Worm (Caenorhabditis elegans) whole organism, L4 larva: Measurements from ENCODE around the gene srr-4.

Experiments used
- F10B5.3 ChIP-seq: sonication (generic microtip); optimal IDR thresholded peaks from 2 replicates; lab custom pipeline; 2016; ENCODE audit warnings: mild to moderate bottlenecking, missing genetic modification characterization, missing compliant biosample characterization
- F26F4.8 ChIP-seq: fragments of 200-800 bp; sonication (Bioruptor generic); conservative IDR thresholded peaks from 2 replicates; pipeline ENCODE4 v1.3.6; 2022; ENCODE audit warnings: missing genetic modification characterization, missing compliant biosample characterization
- F37D6.2 ChIP-seq: sonication (generic microtip); optimal IDR thresholded peaks from 2 replicates; lab custom pipeline; 2016; ENCODE audit warnings: mild to moderate bottlenecking, missing genetic modification characterization, missing compliant biosample characterization
- F44E2.7 ChIP-seq: fragments of 200-800 bp; sonication (Bioruptor generic); IDR thresholded peaks from 2 replicates; pipeline ENCODE4 v2.1.2; 2022; ENCODE audit warnings: missing genetic modification characterization, missing compliant biosample characterization
- T20F7.1 ChIP-seq: fragments of 200-800 bp; sonication (Bioruptor generic); optimal IDR thresholded peaks from 2 replicates; lab custom pipeline; 2018; ENCODE audit warnings: mild to moderate bottlenecking, missing genetic modification characterization, missing compliant biosample characterization
- aha-1 ChIP-seq: fragments of 150-350 bp; peaks from one replicate; lab custom pipeline; 2014; ENCODE audit warnings: missing biosample characterization, missing genetic modification characterization
- ceh-32 ChIP-seq: sonication (generic microtip); optimal IDR thresholded peaks from 2 replicates; lab custom pipeline; 2016; ENCODE audit warnings: mild to moderate bottlenecking, missing genetic modification characterization, missing compliant biosample characterization; ENCODE audit not compliant: poor library complexity
- ceh-44 ChIP-seq: fragments of 200-800 bp; sonication (Bioruptor generic); IDR thresholded peaks from 2 replicates; pipeline ENCODE4 v1.3.6; 2022; ENCODE audit warnings: missing genetic modification reagents, missing genetic modification characterization, missing compliant biosample characterization
- daf-16 ChIP-seq, 3 experiments: sonication (generic microtip); optimal IDR thresholded peaks; 2 replicates each; lab custom pipeline; 2016 to 2017; ENCODE audit warnings: missing genetic modification characterization in 3 of 3, missing genetic modification reagents in 3 of 3, mild to moderate bottlenecking in 2 of 3, missing compliant biosample characterization in 2 of 3, missing biosample characterization in 1 of 3, moderate library complexity in 1 of 3
- daf-8 ChIP-seq: fragments of 200-800 bp; sonication (Bioruptor generic); IDR thresholded peaks from 2 replicates; pipeline ENCODE4 v1.3.6; 2022; ENCODE audit warnings: missing genetic modification characterization, missing compliant biosample characterization
- dmd-6 ChIP-seq: fragments of 200-800 bp; sonication (Bioruptor generic); IDR thresholded peaks from 2 replicates; pipeline ENCODE4 v1.3.6; 2022; ENCODE audit warnings: missing genetic modification reagents, missing genetic modification characterization, missing compliant biosample characterization
- dve-1 ChIP-seq: sonication (generic microtip); optimal IDR thresholded peaks from 2 replicates; lab custom pipeline; 2017; ENCODE audit warnings: antibody characterized with exemption, mild to moderate bottlenecking, missing genetic modification characterization, missing compliant biosample characterization; ENCODE audit not compliant: insufficient read depth
- gei-8 ChIP-seq: fragments of 200-800 bp; sonication (Bioruptor generic); optimal IDR thresholded peaks from 2 replicates; lab custom pipeline; 2018; ENCODE audit warnings: mild to moderate bottlenecking, missing genetic modification characterization, missing compliant biosample characterization
- hif-1 ChIP-seq, 2 experiments: sonication (generic microtip); optimal IDR thresholded peaks; 2 replicates each; lab custom pipeline; 2016 to 2017; ENCODE audit warnings: missing compliant biosample characterization in 2 of 2, missing genetic modification characterization in 2 of 2, missing genetic modification reagents in 2 of 2, missing genotype in 2 of 2, mild to moderate bottlenecking in 1 of 2
- hlh-11 ChIP-seq: fragments of 200-800 bp; sonication (Bioruptor generic); optimal IDR thresholded peaks from 2 replicates; lab custom pipeline; 2018; ENCODE audit warnings: mild to moderate bottlenecking, missing genetic modification characterization, missing compliant biosample characterization
- hlh-30 ChIP-seq: sonication (generic microtip); optimal IDR thresholded peaks from 2 replicates; lab custom pipeline; 2017; ENCODE audit warnings: antibody characterized with exemption, mild to moderate bottlenecking, missing genetic modification characterization, missing compliant biosample characterization; ENCODE audit not compliant: insufficient read depth
- hmg-1.1 ChIP-seq: fragments of 200-800 bp; sonication (Bioruptor generic); IDR thresholded peaks from 2 replicates; pipeline ENCODE4 v1.3.6; 2022; ENCODE audit warnings: missing genetic modification reagents, missing genetic modification characterization, missing compliant biosample characterization
- lin-1 ChIP-seq: fragments of 200-800 bp; sonication (Bioruptor generic); IDR thresholded peaks from 2 replicates; pipeline ENCODE4 v1.3.6; 2022; ENCODE audit warnings: missing genetic modification reagents, missing genetic modification characterization, missing compliant biosample characterization
- lin-13 ChIP-seq: fragments of 150-350 bp; optimal IDR thresholded peaks from 2 replicates; lab custom pipeline; 2014; ENCODE audit warnings: missing biosample characterization, missing genetic modification reagents, missing genetic modification characterization
- lin-15B ChIP-seq: fragments of 150-350 bp; sonication (generic microtip); optimal IDR thresholded peaks from 3 replicates; lab custom pipeline; 2014; ENCODE audit warnings: missing biosample characterization, missing genetic modification characterization
- lin-29 ChIP-seq: fragments of 200-800 bp; sonication (Bioruptor generic); IDR thresholded peaks from 2 replicates; pipeline ENCODE4 v1.3.6; 2022; ENCODE audit warnings: missing genetic modification reagents, missing genetic modification characterization, missing compliant biosample characterization
- mdl-1 ChIP-seq, 2 experiments: fragments of 150-350 bp in 1 of 2; sonication (generic microtip) in 1 of 2; optimal IDR thresholded peaks; 2 replicates each; lab custom pipeline; 2014 to 2017; ENCODE audit warnings: missing biosample characterization in 2 of 2, missing genetic modification characterization in 2 of 2
- mep-1 ChIP-seq: fragments of 150-350 bp; sonication (generic microtip); optimal IDR thresholded peaks from 3 replicates; lab custom pipeline; 2014; ENCODE audit warnings: missing biosample characterization, missing genetic modification characterization
- mes-2 ChIP-seq: sonication (generic microtip); optimal IDR thresholded peaks from 2 replicates; lab custom pipeline; 2016; ENCODE audit warnings: missing genotype, mild to moderate bottlenecking, missing genetic modification characterization, missing compliant biosample characterization; ENCODE audit not compliant: poor library complexity, severe bottlenecking
- mxl-3 ChIP-seq: fragments of 200-800 bp; sonication (Bioruptor generic); optimal IDR thresholded peaks from 2 replicates; lab custom pipeline; 2018; ENCODE audit warnings: mild to moderate bottlenecking, missing genetic modification characterization, missing compliant biosample characterization
- nhr-102 ChIP-seq: sonication (generic microtip); optimal IDR thresholded peaks from 2 replicates; lab custom pipeline; 2016; ENCODE audit warnings: mild to moderate bottlenecking, missing genetic modification characterization, moderate library complexity, missing compliant biosample characterization
- nhr-11 ChIP-seq: fragments of 150-350 bp; optimal IDR thresholded peaks from 2 replicates; lab custom pipeline; 2014; ENCODE audit warnings: missing biosample characterization, missing genetic modification characterization
- nhr-25 ChIP-seq: sonication (generic microtip); optimal IDR thresholded peaks from 2 replicates; lab custom pipeline; 2017; ENCODE audit warnings: missing genetic modification characterization, mild to moderate bottlenecking, missing compliant biosample characterization, antibody characterized with exemption, moderate library complexity, borderline replicate concordance; ENCODE audit not compliant: insufficient read depth
- nhr-28 ChIP-seq: fragments of 150-350 bp; optimal IDR thresholded peaks from 2 replicates; lab custom pipeline; 2014; ENCODE audit warnings: missing biosample characterization, missing genetic modification characterization
- nhr-41 ChIP-seq: fragments of 200-800 bp; sonication (Bioruptor generic); IDR thresholded peaks from 2 replicates; pipeline ENCODE4 v1.3.6; 2022; ENCODE audit warnings: missing genetic modification reagents, missing genetic modification characterization, missing compliant biosample characterization
- nhr-48 ChIP-seq: sonication (generic microtip); optimal IDR thresholded peaks from 2 replicates; lab custom pipeline; 2016; ENCODE audit warnings: mild to moderate bottlenecking, missing genetic modification characterization, missing compliant biosample characterization
- nhr-76 ChIP-seq: fragments of 150-350 bp; optimal IDR thresholded peaks from 2 replicates; lab custom pipeline; 2014; ENCODE audit warnings: missing biosample characterization, missing genetic modification characterization
- spr-1 ChIP-seq: sonication (generic microtip); optimal IDR thresholded peaks from 2 replicates; lab custom pipeline; 2016; ENCODE audit warnings: mild to moderate bottlenecking, missing genetic modification characterization, missing compliant biosample characterization
- tag-97 ChIP-seq: fragments of 200-800 bp; sonication (Bioruptor generic); IDR thresholded peaks from 2 replicates; pipeline ENCODE4 v1.3.6; 2022; ENCODE audit warnings: missing genetic modification characterization, missing compliant biosample characterization
- unc-39 ChIP-seq: sonication (generic microtip); optimal IDR thresholded peaks from 2 replicates; lab custom pipeline; 2017; ENCODE audit warnings: missing biosample characterization, missing genetic modification characterization
- unc-62 ChIP-seq, 3 experiments: fragments of 150-350 bp in 1 of 3; sonication (generic microtip); optimal IDR thresholded peaks in 2 of 3; peaks in 1 of 3; 1 replicate in 1 of 3; 2 replicates in 2 of 3; lab custom pipeline; 2014 to 2017; ENCODE audit warnings: missing biosample characterization in 3 of 3, missing genetic modification characterization in 3 of 3, missing genetic modification reagents in 3 of 3, missing genotype in 1 of 3
- vab-7 ChIP-seq: fragments of 200-800 bp; sonication (Bioruptor generic); IDR thresholded peaks from 2 replicates; pipeline ENCODE4 v1.3.6; 2022; ENCODE audit warnings: missing genetic modification reagents, missing genetic modification characterization, missing compliant biosample characterization
- zag-1 ChIP-seq: fragments of 150-350 bp; optimal IDR thresholded peaks from 2 replicates; lab custom pipeline; 2014; ENCODE audit warnings: missing biosample characterization, missing genetic modification characterization
- zfp-2 ChIP-seq: sonication (generic microtip); optimal IDR thresholded peaks from 2 replicates; lab custom pipeline; 2016; ENCODE audit warnings: mild to moderate bottlenecking, missing genetic modification characterization, missing compliant biosample characterization
- zfp-3 ChIP-seq: fragments of 200-800 bp; sonication (Bioruptor generic); conservative IDR thresholded peaks from 2 replicates; pipeline ENCODE4 v1.3.6; 2022; ENCODE audit warnings: missing genetic modification reagents, missing genetic modification characterization, missing compliant biosample characterization
- zip-2 ChIP-seq: fragments of 150-350 bp; optimal IDR thresholded peaks from 2 replicates; lab custom pipeline; 2014; ENCODE audit warnings: missing biosample characterization, missing genetic modification characterization
- ztf-7 ChIP-seq: fragments of 150-350 bp; optimal IDR thresholded peaks from 2 replicates; lab custom pipeline; 2014; ENCODE audit warnings: missing biosample characterization, missing genetic modification characterization

Gene srr-4

ce11 chrV:5030212-5030611 lies 11.2 kb downstream of the srr-4 start (continued):
- TF ChIP-seq zag-1 (tag; lab: Kevin White, UChicago): no peak
- TF ChIP-seq dmd-6: peak; percentile 85
- no peak for TF ChIP-seq unc-39 (tag; lab: Kevin White, UChicago)
- no peak for TF ChIP-seq F44E2.7 (GFP tag; lab: Robert Waterston, UW)
- no peak for TF ChIP-seq T20F7.1 (GFP tag; lab: Kevin White, UChicago)
- TF ChIP-seq nhr-11 (tag; lab: Kevin White, UChicago): no peak
- no peak for TF ChIP-seq F10B5.3
- no peak for TF ChIP-seq vab-7 (GFP tag; lab: Robert Waterston, UW)
- no peak for TF ChIP-seq hlh-30 (tag; lab: Kevin White, UChicago)
- TF ChIP-seq gei-8 (GFP tag; lab: Kevin White, UChicago): no peak
- no peak for TF ChIP-seq unc-62 (GFP tag; optimal IDR thresholded peaks at IDR 0.05 in 1 of 2; lab: Kevin White, UChicago)
- TF ChIP-seq unc-62 (tag; optimal IDR thresholded peaks at IDR 0.05; lab: Kevin White, UChicago): no peak
- TF ChIP-seq hif-1 (tag; optimal IDR thresholded peaks at IDR 0.05; lab: Kevin White, UChicago): no peak
- TF ChIP-seq zip-2 (tag; lab: Kevin White, UChicago): no peak
- no peak for TF ChIP-seq mes-2
- TF ChIP-seq lin-29: no peak
- TF ChIP-seq spr-1: no peak
- no peak for TF ChIP-seq ztf-7 (tag; lab: Kevin White, UChicago)
- no peak for TF ChIP-seq nhr-76
- TF ChIP-seq F26F4.8 (GFP tag; lab: Robert Waterston, UW): no peak
- TF ChIP-seq mxl-3 (GFP tag; lab: Kevin White, UChicago): peak; percentile 23
- TF ChIP-seq ceh-44 (GFP tag; lab: Robert Waterston, UW): no peak
- no peak for TF ChIP-seq ceh-32
- no peak for TF ChIP-seq mep-1

- TF ChIP-seq aha-1 (tag; lab: Kevin White, UChicago): peak; percentile 7
- TF ChIP-seq hmg-1.1 (GFP tag; lab: Robert Waterston, UW): no peak
These were observed 11.7 kb downstream of the srr-4 start, which contains the start of gene swt-7 for ce11 chrV:5030715-5031114. swt-7 (minus strand) TSS chrV:5030815.

ce11 chrV:5031764-5032163 lies 12.7 kb downstream of the srr-4 start:
- no peak for TF ChIP-seq hif-1 (tag; optimal IDR thresholded peaks at IDR 0.05; lab: Kevin White, UChicago)
- TF ChIP-seq nhr-48 (tag; lab: Kevin White, UChicago): peak; percentile 24
- no peak for TF ChIP-seq daf-16 (GFP tag; optimal IDR thresholded peaks at IDR 0.05; lab: Kevin White, UChicago)
- TF ChIP-seq daf-16 (tag; optimal IDR thresholded peaks at IDR 0.05; lab: Kevin White, UChicago): peak; percentile 3
- TF ChIP-seq dmd-6: peak; percentile 12; the same call in 1 of the 2 replicates
- peak; percentile 93 for TF ChIP-seq nhr-28 (tag; lab: Kevin White, UChicago)
- TF ChIP-seq vab-7 (GFP tag; lab: Robert Waterston, UW): no peak
- TF ChIP-seq, all 104 proteins: peak for 4

- TF ChIP-seq zip-2 (tag; lab: Kevin White, UChicago) (peak; percentile 26), nhr-11 (tag; lab: Kevin White, UChicago) (peak; percentile 45), F37D6.2 (no peak), daf-8 (GFP tag; lab: Robert Waterston, UW) (no peak), lin-15B (tag; lab: Kevin White, UChicago) (no peak), mes-2 (no peak), zfp-3 (GFP tag; lab: Robert Waterston, UW) (no peak), dmd-6 (peak; percentile 56), T20F7.1 (GFP tag; lab: Kevin White, UChicago) (peak; percentile 17), nhr-28 (tag; lab: Kevin White, UChicago) (peak; percentile 21), hlh-30 (tag; lab: Kevin White, UChicago) (peak; percentile 60), hlh-11 (tag; lab: Kevin White, UChicago) (peak; percentile 65), unc-62 (GFP tag; optimal IDR thresholded peaks at IDR 0.05 in 1 of 2; lab: Kevin White, UChicago) (peak in 1 of 2 experiments; percentile 89), unc-62 (tag; optimal IDR thresholded peaks at IDR 0.05; lab: Kevin White, UChicago) (no peak), nhr-41 (no peak), zfp-2 (no peak), mdl-1 (tag; optimal IDR thresholded peaks at IDR 0.05; lab: Kevin White, UChicago) (peak; percentile 78 to 86), lin-13 (no peak), tag-97 (GFP tag; lab: Robert Waterston, UW) (no peak), lin-1 (0 out of 2 replicates have a peak, but pooled peaks have one; percentile 9), nhr-102 (tag; lab: Kevin White, UChicago) (peak; percentile 42), lin-29 (no peak), daf-16 (GFP tag; optimal IDR thresholded peaks at IDR 0.05; lab: Kevin White, UChicago) (no peak), daf-16 (tag; optimal IDR thresholded peaks at IDR 0.05; lab: Kevin White, UChicago) (peak; percentile 84), dve-1 (peak; percentile 34), nhr-25 (tag; lab: Kevin White, UChicago) (no peak), mxl-3 (GFP tag; lab: Kevin White, UChicago) (peak; percentile 2), nhr-48 (tag; lab: Kevin White, UChicago) (peak; percentile 14)
These were observed 13.2 kb downstream of the srr-4 start for ce11 chrV:5032176-5032575.
